Worm (Caenorhabditis elegans) whole organism, L2 larva: ENCODE data around the gene lnp-1.

Experiments
- ama-1 ChIP-seq: fragments of 150-350 bp; optimal IDR thresholded peaks from 2 replicates; lab custom pipeline; 2018; ENCODE audit warnings: inconsistent platforms
- elt-1 ChIP-seq: fragments of 150-350 bp; optimal IDR thresholded peaks from 2 replicates; lab custom pipeline; 2014; ENCODE audit warnings: missing biosample characterization, missing genetic modification characterization
- fos-1 ChIP-seq: fragments of 150-350 bp; optimal IDR thresholded peaks from 2 replicates; lab custom pipeline; 2014; ENCODE audit warnings: missing biosample characterization, missing genetic modification characterization
- gmeb-1 ChIP-seq: fragments of 150-350 bp; optimal IDR thresholded peaks from 2 replicates; lab custom pipeline; 2014; ENCODE audit warnings: missing biosample characterization, missing genetic modification characterization
- lin-11 ChIP-seq: fragments of 150-350 bp; sonication (generic microtip); optimal IDR thresholded peaks from 2 replicates; lab custom pipeline; 2014; ENCODE audit warnings: missing biosample characterization, missing genetic modification characterization, inconsistent platforms, mixed read lengths
- nhr-12 ChIP-seq: fragments of 150-350 bp; optimal IDR thresholded peaks from 2 replicates; lab custom pipeline; 2014; ENCODE audit warnings: missing biosample characterization, missing genetic modification characterization
- nhr-21 ChIP-seq: fragments of 150-350 bp; optimal IDR thresholded peaks from 2 replicates; lab custom pipeline; 2014; ENCODE audit warnings: missing biosample characterization, missing genetic modification characterization
- nhr-237 ChIP-seq: fragments of 150-350 bp; optimal IDR thresholded peaks from 2 replicates; lab custom pipeline; 2014; ENCODE audit warnings: missing biosample characterization, missing genetic modification characterization
- sem-4 ChIP-seq: fragments of 150-350 bp; optimal IDR thresholded peaks from 2 replicates; lab custom pipeline; 2014; ENCODE audit warnings: missing biosample characterization, missing genetic modification reagents, missing genetic modification characterization
- skn-1 ChIP-seq: sonication (generic microtip); optimal IDR thresholded peaks from 2 replicates; lab custom pipeline; 2017; ENCODE audit warnings: missing biosample characterization, missing genetic modification characterization
- snpc-4 ChIP-seq: fragments of 150-350 bp; optimal IDR thresholded peaks from 2 replicates; lab custom pipeline; 2014; ENCODE audit warnings: missing biosample characterization, missing genetic modification characterization
- unc-39 ChIP-seq: fragments of 150-350 bp; optimal IDR thresholded peaks from 2 replicates; lab custom pipeline; 2014; ENCODE audit warnings: missing biosample characterization, missing genetic modification characterization
- unc-55 ChIP-seq: fragments of 150-350 bp; sonication (generic microtip); optimal IDR thresholded peaks from 3 replicates; lab custom pipeline; 2014; ENCODE audit warnings: missing biosample characterization, missing genetic modification reagents, missing genetic modification characterization
- ztf-11 ChIP-seq: sonication (generic microtip); optimal IDR thresholded peaks from 2 replicates; lab custom pipeline; 2017; ENCODE audit warnings: missing biosample characterization, missing genetic modification characterization

- TF ChIP-seq ama-1 (lab: Kevin White, UChicago), result no peak
- TF ChIP-seq lin-11 (tag; lab: Kevin White, UChicago), result no peak
- TF ChIP-seq sem-4 (tag; lab: Kevin White, UChicago), result no peak
- no peak for TF ChIP-seq nhr-12 (tag; lab: Kevin White, UChicago)
- TF ChIP-seq fos-1 (tag; lab: Kevin White, UChicago), result no peak
- TF ChIP-seq elt-1, result no peak
- TF ChIP-seq skn-1, result no peak
- TF ChIP-seq unc-39, result no peak
- no peak for TF ChIP-seq nhr-237 (tag; lab: Kevin White, UChicago)
- TF ChIP-seq snpc-4 (tag; lab: Kevin White, UChicago), result no peak
- TF ChIP-seq ztf-11, result no peak
- no peak for TF ChIP-seq gmeb-1 (tag; lab: Kevin White, UChicago)
- no peak for TF ChIP-seq nhr-21 (tag; lab: Kevin White, UChicago)
- TF ChIP-seq unc-55 (GFP tag; lab: Kevin White, UChicago), result no peak
Observed at ce11 chrX:4599526-4599925, 11.0 kb downstream of the lnp-1 start.
